Worm (Caenorhabditis elegans) whole organism, early embryonic: ENCODE measurements around the gene Y47D3A.31.

ENCODE experiments used
- B0310.2 ChIP-seq: sonication (generic microtip); optimal IDR thresholded peaks from 2 replicates; lab custom pipeline; 2016; ENCODE audit warnings: mild to moderate bottlenecking, missing genetic modification characterization, missing compliant biosample characterization
- F13C5.2 ChIP-seq: sonication (generic microtip); optimal IDR thresholded peaks from 2 replicates; lab custom pipeline; 2017; ENCODE audit warnings: mild to moderate bottlenecking, missing genetic modification characterization, inconsistent platforms, missing compliant biosample characterization
- aly-1 ChIP-seq: sonication (generic microtip); optimal IDR thresholded peaks from 2 replicates; lab custom pipeline; 2016; ENCODE audit warnings: missing genetic modification characterization, missing compliant biosample characterization
- ama-1 ChIP-seq: fragments of 150-350 bp; optimal IDR thresholded peaks from 2 replicates; lab custom pipeline; 2014
- ceh-13 ChIP-seq: fragments of 200-800 bp; sonication (Bioruptor generic); optimal IDR thresholded peaks from 2 replicates; lab custom pipeline; 2018; ENCODE audit warnings: mild to moderate bottlenecking, missing genetic modification characterization, missing compliant biosample characterization
- ceh-36 ChIP-seq: sonication (generic microtip); optimal IDR thresholded peaks from 2 replicates; lab custom pipeline; 2016; ENCODE audit warnings: missing genetic modification characterization, inconsistent platforms, missing compliant biosample characterization
- flt-1 ChIP-seq: fragments of 200-800 bp; sonication (Bioruptor generic); IDR thresholded peaks from 2 replicates; pipeline ENCODE4 v1.3.6; 2022; ENCODE audit warnings: missing genetic modification characterization, missing compliant biosample characterization
- hmbx-1 ChIP-seq: sonication (generic microtip); optimal IDR thresholded peaks from 2 replicates; lab custom pipeline; 2016; ENCODE audit warnings: mild to moderate bottlenecking, missing genetic modification characterization, missing compliant biosample characterization
- hnd-1 ChIP-seq: sonication (generic microtip); optimal IDR thresholded peaks from 2 replicates; lab custom pipeline; 2016; ENCODE audit warnings: missing genetic modification characterization, missing compliant biosample characterization
- scrt-1 ChIP-seq: fragments of 200-800 bp; sonication (Bioruptor generic); IDR thresholded peaks from 2 replicates; pipeline ENCODE4 v1.3.6; 2022; ENCODE audit warnings: missing genetic modification characterization, missing compliant biosample characterization
- sea-1 ChIP-seq: fragments of 200-800 bp; sonication (Bioruptor generic); conservative IDR thresholded peaks from 2 replicates; pipeline ENCODE4 v1.3.6; 2022; ENCODE audit warnings: missing genetic modification characterization, missing compliant biosample characterization
- tbx-11 ChIP-seq: fragments of 200-800 bp; sonication (Bioruptor generic); IDR thresholded peaks from 2 replicates; pipeline ENCODE4 v1.3.6; 2022; ENCODE audit warnings: missing genetic modification characterization, missing compliant biosample characterization
- tbx-37 ChIP-seq: fragments of 200-800 bp; sonication (Bioruptor generic); conservative IDR thresholded peaks from 2 replicates; pipeline ENCODE4 v1.3.6; 2022; ENCODE audit warnings: missing genetic modification reagents, missing genetic modification characterization, missing compliant biosample characterization

ce11 chrIII:11123844-11124243 lies 33.2 kb downstream of the Y47D3A.31 start:
- TF ChIP-seq ama-1 (lab: Kevin White, UChicago) = peak; percentile 38
- no peak for TF ChIP-seq ceh-13
- TF ChIP-seq hnd-1 (tag; lab: Kevin White, UChicago) = no peak
- TF ChIP-seq hmbx-1 (tag; lab: Kevin White, UChicago) = no peak
- TF ChIP-seq sea-1 (GFP tag; lab: Robert Waterston, UW) = no peak
- TF ChIP-seq flt-1 (GFP tag; lab: Robert Waterston, UW) = no peak
- TF ChIP-seq F13C5.2 (tag; lab: Kevin White, UChicago) = no peak
- no peak for TF ChIP-seq aly-1 (tag; lab: Kevin White, UChicago)
- TF ChIP-seq B0310.2 (tag; lab: Kevin White, UChicago) = no peak
- no peak for TF ChIP-seq tbx-37 (GFP tag; lab: Robert Waterston, UW)
- TF ChIP-seq ceh-36 (tag; lab: Kevin White, UChicago) = no peak
- TF ChIP-seq tbx-11 = no peak
- TF ChIP-seq scrt-1 = 0 out of 2 replicates have a peak, but pooled peaks have one; percentile 8
